Fruit fly (Drosophila melanogaster) whole organism, embryonic: Measurements from ENCODE around the gene CG8301.

ENCODE experiments used
- Atf6 ChIP-seq: fragments of 200-800 bp; sonication (Bioruptor generic); IDR thresholded peaks from 2 replicates; pipeline ENCODE4 v1.3.6; 2022; ENCODE audit warnings: missing biosample characterization, missing genetic modification characterization
- CG10147 ChIP-seq: fragments of 200-800 bp; sonication (Bioruptor generic); optimal IDR thresholded peaks from 2 replicates; lab custom pipeline; 2019; ENCODE audit warnings: missing biosample characterization, mild to moderate bottlenecking, missing genetic modification characterization, moderate library complexity
- CG10321 ChIP-seq: fragments of 200-800 bp; sonication (Bioruptor generic); IDR thresholded peaks from 2 replicates; pipeline ENCODE4 v1.3.6; 2022; ENCODE audit warnings: missing biosample characterization, missing genetic modification characterization
- CG10366 ChIP-seq: fragments of 200-800 bp; sonication (Bioruptor generic); IDR thresholded peaks from 2 replicates; pipeline ENCODE4 v1.3.6; 2022; ENCODE audit warnings: missing biosample characterization, missing genetic modification characterization
- CG10654 ChIP-seq: fragments of 200-800 bp; sonication (Bioruptor generic); optimal IDR thresholded peaks from 2 replicates; lab custom pipeline; 2016; ENCODE audit warnings: missing biosample characterization, missing genetic modification characterization
- CG12659 ChIP-seq: fragments of 200-800 bp; sonication (Bioruptor generic); optimal IDR thresholded peaks from 3 replicates; lab custom pipeline; 2017; ENCODE audit warnings: mild to moderate bottlenecking, missing biosample characterization, missing genetic modification reagents, missing genetic modification characterization
- CG12769 ChIP-seq: fragments of 200-800 bp; sonication (Bioruptor generic); optimal IDR thresholded peaks from 2 replicates; lab custom pipeline; 2019; ENCODE audit warnings: missing biosample characterization, mild to moderate bottlenecking, missing genetic modification characterization, moderate library complexity
- CG14441 ChIP-seq: fragments of 200-800 bp; sonication (Bioruptor generic); IDR thresholded peaks from 2 replicates; pipeline ENCODE4 v1.3.6; 2022; ENCODE audit warnings: missing biosample characterization, missing genetic modification characterization
- CG14667 ChIP-seq: fragments of 200-800 bp; sonication (Bioruptor generic); IDR thresholded peaks from 2 replicates; pipeline ENCODE4 v1.3.6; 2022; ENCODE audit warnings: missing biosample characterization, missing genetic modification characterization
- CG1529 ChIP-seq: fragments of 200-800 bp; sonication (Bioruptor generic); optimal IDR thresholded peaks from 3 replicates; lab custom pipeline; 2018; ENCODE audit warnings: missing biosample characterization, missing genetic modification characterization
- CG1603 ChIP-seq: fragments of 200-800 bp; sonication (Bioruptor generic); optimal IDR thresholded peaks from 2 replicates; lab custom pipeline; 2019; ENCODE audit warnings: missing biosample characterization, mild to moderate bottlenecking, missing genetic modification characterization, moderate library complexity
- CG17829 ChIP-seq: fragments of 200-800 bp; optimal IDR thresholded peaks from 2 replicates; lab custom pipeline; 2019; ENCODE audit warnings: missing biosample characterization, mild to moderate bottlenecking, missing genetic modification characterization, moderate library complexity
- CG1832 ChIP-seq: fragments of 200-800 bp; sonication (Bioruptor generic); optimal IDR thresholded peaks from 2 replicates; lab custom pipeline; 2017; ENCODE audit warnings: missing biosample characterization, mild to moderate bottlenecking, missing genetic modification characterization, inconsistent platforms
- CG3726 ChIP-seq: fragments of 200-800 bp; sonication (Bioruptor generic); IDR thresholded peaks from 3 replicates; pipeline ENCODE4, ENCODE4 v1.3.6; 2022; ENCODE audit warnings: missing biosample characterization, missing genetic modification characterization
- CG6175 ChIP-seq: fragments of 200-800 bp; sonication (Bioruptor generic); IDR thresholded peaks from 3 replicates; pipeline ENCODE4 v1.3.6; 2022; ENCODE audit warnings: missing biosample characterization, missing genetic modification characterization
- CG6272 ChIP-seq: fragments of 200-800 bp; sonication (Bioruptor generic); IDR thresholded peaks from 2 replicates; pipeline ENCODE4 v1.3.6; 2022; ENCODE audit warnings: missing biosample characterization, missing genetic modification characterization
- CG8924 ChIP-seq: fragments of 200-800 bp; optimal IDR thresholded peaks from 3 replicates; lab custom pipeline; 2019; ENCODE audit warnings: missing biosample characterization, mild to moderate bottlenecking, missing genetic modification characterization, moderate library complexity
- CG8944 ChIP-seq: fragments of 200-800 bp; sonication (Bioruptor generic); optimal IDR thresholded peaks from 3 replicates; lab custom pipeline; 2016; ENCODE audit warnings: missing biosample characterization, missing genetic modification characterization
- CG9215 ChIP-seq: fragments of 200-800 bp; sonication (Bioruptor generic); IDR thresholded peaks from 2 replicates; pipeline ENCODE4 v1.3.6; 2022; ENCODE audit warnings: missing biosample characterization, missing genetic modification characterization
- CG9797 ChIP-seq: fragments of 200-800 bp; sonication (Bioruptor generic); optimal IDR thresholded peaks from 3 replicates; lab custom pipeline; 2018; ENCODE audit warnings: missing biosample characterization, mild to moderate bottlenecking, missing genetic modification characterization
- Hr78 ChIP-seq, 2 experiments: fragments of 200-800 bp in 1 of 2; fragments of >200 bp in 1 of 2; sonication (Bioruptor generic) in 1 of 2; optimal IDR thresholded peaks; 2 replicates each; lab custom pipeline; 2017 to 2019; ENCODE audit warnings: missing biosample characterization in 2 of 2, missing genetic modification characterization in 2 of 2, mild to moderate bottlenecking in 1 of 2, moderate library complexity in 1 of 2
- Jarid2 ChIP-seq: fragments of 200-800 bp; sonication (Bioruptor generic); optimal IDR thresholded peaks from 3 replicates; lab custom pipeline; 2017; ENCODE audit warnings: mild to moderate bottlenecking, missing biosample characterization, missing genetic modification reagents, missing genetic modification characterization
- NFAT ChIP-seq: fragments of 200-800 bp; sonication (Bioruptor generic); IDR thresholded peaks from 2 replicates; pipeline ENCODE4 v1.3.6; 2022; ENCODE audit warnings: missing biosample characterization, missing genetic modification characterization
- NK7.1 ChIP-seq: fragments of 200-800 bp; sonication (Bioruptor generic); optimal IDR thresholded peaks from 3 replicates; lab custom pipeline; 2016; ENCODE audit warnings: missing biosample characterization, missing genetic modification characterization
- Oaz ChIP-seq: fragments of 200-800 bp; sonication (Bioruptor generic); IDR thresholded peaks from 2 replicates; pipeline ENCODE4 v1.3.6; 2022; ENCODE audit warnings: missing biosample characterization, missing genetic modification characterization
- Ravus ChIP-seq: fragments of 200-800 bp; sonication (Bioruptor generic); IDR thresholded peaks from 2 replicates; pipeline ENCODE4 v1.3.6; 2022; ENCODE audit warnings: missing biosample characterization, missing genetic modification characterization
- Rfx ChIP-seq: fragments of 200-800 bp; sonication (Bioruptor generic); IDR thresholded peaks from 2 replicates; pipeline ENCODE4 v1.3.6; 2022; ENCODE audit warnings: missing biosample characterization, missing genetic modification characterization
- Ssrp ChIP-seq: fragments of 200-800 bp; sonication (Bioruptor generic); optimal IDR thresholded peaks from 2 replicates; lab custom pipeline; 2018; ENCODE audit warnings: missing biosample characterization, mild to moderate bottlenecking, missing genetic modification characterization, moderate library complexity
- Vsx1 ChIP-seq: fragments of 200-800 bp; sonication (Bioruptor generic); optimal IDR thresholded peaks from 2 replicates; lab custom pipeline; 2017; ENCODE audit warnings: missing biosample characterization, mild to moderate bottlenecking, missing genetic modification characterization, missing genetic modification reagents
- aop ChIP-seq: fragments of 200-800 bp; sonication (Bioruptor generic); IDR thresholded peaks from 2 replicates; pipeline ENCODE4 v1.3.6; 2022; ENCODE audit warnings: missing biosample characterization, missing genetic modification characterization
- az2 ChIP-seq: fragments of 200-800 bp; sonication (Bioruptor generic); optimal IDR thresholded peaks from 3 replicates; lab custom pipeline; 2016; ENCODE audit warnings: missing biosample characterization, missing genetic modification characterization
- br ChIP-seq: fragments of >200 bp; optimal IDR thresholded peaks from 2 replicates; lab custom pipeline; 2017
- cato ChIP-seq: fragments of 200-800 bp; sonication (Bioruptor generic); optimal IDR thresholded peaks from 2 replicates; lab custom pipeline; 2016; ENCODE audit warnings: missing biosample characterization, missing genetic modification characterization, borderline replicate concordance
- dan ChIP-seq: fragments of 200-800 bp; sonication (Bioruptor generic); IDR thresholded peaks from 2 replicates; pipeline ENCODE4 v1.3.6; 2022; ENCODE audit warnings: missing biosample characterization, missing genetic modification characterization
- ems ChIP-seq: fragments of 200-800 bp; sonication (Bioruptor generic); optimal IDR thresholded peaks from 3 replicates; lab custom pipeline; 2016; ENCODE audit warnings: missing biosample characterization, missing genetic modification characterization
- gcm ChIP-seq: fragments of 200-800 bp; sonication (Bioruptor generic); optimal IDR thresholded peaks from 2 replicates; lab custom pipeline; 2019; ENCODE audit warnings: missing biosample characterization, mild to moderate bottlenecking, missing genetic modification characterization, moderate library complexity
- knrl ChIP-seq: fragments of 200-800 bp; sonication (Bioruptor generic); IDR thresholded peaks from 3 replicates; pipeline ENCODE4 v1.3.6; 2022; ENCODE audit warnings: missing biosample characterization, missing genetic modification characterization; ENCODE audit not compliant: partially characterized antibody
- nmo ChIP-seq: fragments of 200-800 bp; sonication (Bioruptor generic); optimal IDR thresholded peaks from 2 replicates; lab custom pipeline; 2018; ENCODE audit warnings: missing biosample characterization, mild to moderate bottlenecking, missing genetic modification characterization, moderate library complexity
- pzg ChIP-seq: fragments of 200-800 bp; sonication (Bioruptor generic); optimal IDR thresholded peaks from 3 replicates; lab custom pipeline; 2018; ENCODE audit warnings: missing biosample characterization, mild to moderate bottlenecking, missing genetic modification characterization, moderate library complexity
- row ChIP-seq: fragments of 200-800 bp; sonication (Bioruptor generic); IDR thresholded peaks from 3 replicates; pipeline ENCODE4 v1.3.6; 2022; ENCODE audit warnings: missing biosample characterization, missing genetic modification characterization
- slbo ChIP-seq: fragments of 200-800 bp; sonication (Bioruptor generic); IDR thresholded peaks from 2 replicates; pipeline ENCODE4 v1.3.6; 2022; ENCODE audit warnings: missing biosample characterization, missing genetic modification characterization
- slp2 ChIP-seq: fragments of 200-800 bp; sonication (Bioruptor generic); optimal IDR thresholded peaks from 2 replicates; lab custom pipeline; 2016; ENCODE audit warnings: missing biosample characterization, missing genetic modification characterization
- stc ChIP-seq: fragments of 200-800 bp; sonication (Bioruptor generic); IDR thresholded peaks from 2 replicates; pipeline ENCODE4 v1.3.6; 2022; ENCODE audit warnings: missing biosample characterization, missing genetic modification characterization
- tgo ChIP-seq: fragments of 200-800 bp; sonication (Bioruptor generic); IDR thresholded peaks from 3 replicates; pipeline ENCODE4 v1.3.6; 2022; ENCODE audit warnings: missing biosample characterization, missing genetic modification characterization
- trem ChIP-seq: fragments of 200-800 bp; optimal IDR thresholded peaks from 3 replicates; lab custom pipeline; 2019; ENCODE audit warnings: missing biosample characterization, mild to moderate bottlenecking, missing genetic modification characterization, moderate library complexity
- vfl ChIP-seq: fragments of 200-800 bp; sonication (Bioruptor generic); optimal IDR thresholded peaks from 2 replicates; lab custom pipeline; 2016; ENCODE audit warnings: missing biosample characterization, missing genetic modification characterization
- wdn ChIP-seq: fragments of 200-800 bp; sonication (Bioruptor generic); IDR thresholded peaks from 2 replicates; pipeline ENCODE4 v1.3.6; 2022; ENCODE audit warnings: missing biosample characterization, missing genetic modification characterization
- wek ChIP-seq: fragments of 200-800 bp; sonication (Bioruptor generic); optimal IDR thresholded peaks from 3 replicates; lab custom pipeline; 2018; ENCODE audit warnings: missing biosample characterization, mild to moderate bottlenecking, missing genetic modification characterization, moderate library complexity
- zen ChIP-seq: fragments of 200-800 bp; sonication (Bioruptor generic); optimal IDR thresholded peaks from 3 replicates; lab custom pipeline; 2018; ENCODE audit warnings: missing biosample characterization, mild to moderate bottlenecking, missing genetic modification characterization, moderate library complexity
- zfh1 ChIP-seq: fragments of 200-800 bp; sonication (Bioruptor generic); IDR thresholded peaks from 3 replicates; pipeline ENCODE4 v1.3.6; 2022; ENCODE audit warnings: missing biosample characterization, missing genetic modification characterization
- zfh2 ChIP-seq: fragments of 200-800 bp; sonication (Bioruptor generic); optimal IDR thresholded peaks from 2 replicates; lab custom pipeline; 2016; ENCODE audit warnings: missing biosample characterization, missing genetic modification characterization

Gene CG8301

dm6 chr3R:9559413-9560014, 21.6 kb upstream of the CG8301 start, which contains the start of the genes AP-1mu and MBD-like (continued):
- TF ChIP-seq CG3726 (GFP tag; lab: Robert Waterston, UW) (no peak), slp2 (peak; percentile 56), Rfx (GFP tag; lab: Robert Waterston, UW) (peak; percentile 76), CG8944 (GFP tag; lab: Kevin White, UChicago) (peak; percentile 63), stc (GFP tag; lab: Robert Waterston, UW) (no peak), slbo (GFP tag; lab: Robert Waterston, UW) (peak; percentile 80), CG10147 (GFP tag; lab: Kevin White, UChicago) (peak; percentile 46), gcm (GFP tag; lab: Kevin White, UChicago) (peak; percentile 38), CG14441 (GFP tag; lab: Robert Waterston, UW) (peak; percentile 50), CG1603 (peak; percentile 59), az2 (peak; percentile 60), NK7.1 (GFP tag; lab: Kevin White, UChicago) (no peak), Ssrp (tag; lab: Kevin White, UChicago) (peak; percentile 54), wdn (GFP tag; lab: Robert Waterston, UW) (no peak), CG1529 (GFP tag; lab: Kevin White, UChicago) (peak; percentile 11), CG17829 (tag; lab: Kevin White, UChicago) (peak; percentile 57), CG1832 (no peak), CG6272 (GFP tag; lab: Robert Waterston, UW) (peak; percentile 61; the same call in 1 of the 2 replicates), pzg (peak; percentile 78), Ravus (GFP tag; lab: Robert Waterston, UW) (no peak), br (no peak), zfh2 (GFP tag; lab: Kevin White, UChicago) (peak; percentile 81), ems (GFP tag; lab: Kevin White, UChicago) (peak; percentile 69), CG10366 (GFP tag; lab: Robert Waterston, UW) (peak; percentile 35; the same call in 1 of the 2 replicates), NFAT (GFP tag; lab: Robert Waterston, UW) (no peak), CG8924 (tag; lab: Kevin White, UChicago) (peak; percentile 63), CG9797 (peak; percentile 94), CG14667 (peak; percentile 43), tgo (peak; percentile 65), zfh1 (peak; percentile 49; the same call in 2 of the 3 replicates), nmo (GFP tag; lab: Kevin White, UChicago) (peak; percentile 74), knrl (GFP tag; lab: Robert Waterston, UW) (peak; percentile 42; the same call in 1 of the 3 replicates), CG10654 (GFP tag; lab: Kevin White, UChicago) (peak; percentile 9), vfl (GFP tag; lab: Kevin White, UChicago) (peak; percentile 22), trem (peak; percentile 80), Hr78 (GFP tag; optimal IDR thresholded peaks at IDR 0.05; lab: Kevin White, UChicago) (no peak), CG10321 (GFP tag; lab: Robert Waterston, UW) (no peak), CG6175 (GFP tag; lab: Robert Waterston, UW) (no peak), zen (peak; percentile 46), Vsx1 (GFP tag; lab: Kevin White, UChicago) (no peak), aop (no peak), CG12659 (GFP tag; lab: Kevin White, UChicago) (peak; percentile 81), dan (0 out of 2 replicates have a peak, but pooled peaks have one; percentile 16), row (peak; percentile 85), CG9215 (peak; percentile 66), wek (GFP tag; lab: Kevin White, UChicago) (no peak), cato (GFP tag; lab: Kevin White, UChicago) (peak; percentile 27), CG12769 (tag; lab: Kevin White, UChicago) (no peak), Atf6 (GFP tag; lab: Robert Waterston, UW) (peak; percentile 67), Oaz (GFP tag; lab: Robert Waterston, UW) (no peak), Jarid2 (GFP tag; lab: Kevin White, UChicago) (no peak)
